Worm (Caenorhabditis elegans): ENCODE data around the gene polq-1.
A peak's percentile ranks its signal among the peaks of the same experiment; 100 is the strongest.

polq-1 gene

ce11 chrIII:5836816-5837215 lies 33.9 kb upstream of the polq-1 start, which contains the start of gene W04D12.1 (continued):
- TF ChIP-seq isw-1 (GFP tag; IDR thresholded peaks at IDR 0.05) = no peak

ce11 chrIII:5836261-5836660 lies 33.3 kb upstream of the polq-1 start:
- no peak for TF ChIP-seq egl-13 (tag; optimal IDR thresholded peaks at IDR 0.05)
- TF ChIP-seq efl-1 (optimal IDR thresholded peaks at IDR 0.05) = no peak
- TF ChIP-seq efl-1 (GFP tag; optimal IDR thresholded peaks at IDR 0.05 in 1 of 2) = peak in 1 of 2 experiments; percentile 89
- TF ChIP-seq nhr-71 (tag; optimal IDR thresholded peaks at IDR 0.05) = peak; percentile 38
- peak; percentile 38 for TF ChIP-seq ama-1 (optimal IDR thresholded peaks at IDR 0.05)
- TF ChIP-seq lir-3 (tag; optimal IDR thresholded peaks at IDR 0.05; ENCODE audit: poor library complexity) = no peak
- TF ChIP-seq nhr-85 (tag) = peak; percentile 80
- TF ChIP-seq nhr-19 (GFP tag; conservative IDR thresholded peaks at IDR 0.05) = no peak; the same call in 1 of the 2 replicates
- no peak for TF ChIP-seq tlp-1 (tag; optimal IDR thresholded peaks at IDR 0.05)
- no peak for TF ChIP-seq nhr-84 (tag; optimal IDR thresholded peaks at IDR 0.05)
- no peak for TF ChIP-seq pax-3 (tag; optimal IDR thresholded peaks at IDR 0.05)
- TF ChIP-seq unc-62 (GFP tag; optimal IDR thresholded peaks at IDR 0.05) = no peak
- TF ChIP-seq rnt-1 (tag; optimal IDR thresholded peaks at IDR 0.05) = no peak
- no peak for TF ChIP-seq sup-37 (GFP tag; optimal IDR thresholded peaks at IDR 0.05)
- no peak for TF ChIP-seq aha-1 (tag; optimal IDR thresholded peaks at IDR 0.05)
- no peak for TF ChIP-seq mab-9 (GFP tag; IDR thresholded peaks at IDR 0.05)
- no peak for TF ChIP-seq dsc-1 (tag; optimal IDR thresholded peaks at IDR 0.05)
- TF ChIP-seq nhr-12 (tag; optimal IDR thresholded peaks at IDR 0.05) = no peak
- TF ChIP-seq fkh-10 (GFP tag; optimal IDR thresholded peaks at IDR 0.05) = no peak
- no peak for TF ChIP-seq jun-1 (tag; optimal IDR thresholded peaks at IDR 0.05)
- no peak for TF ChIP-seq nhr-28 (tag; optimal IDR thresholded peaks at IDR 0.05)
- TF ChIP-seq ceh-90 (tag; optimal IDR thresholded peaks at IDR 0.05) = no peak
- TF ChIP-seq lin-14 (GFP tag; optimal IDR thresholded peaks at IDR 0.05) = peak; percentile 55
- TF ChIP-seq irx-1 (tag; optimal IDR thresholded peaks at IDR 0.05) = no peak
- no peak for TF ChIP-seq hlh-4 (tag; optimal IDR thresholded peaks at IDR 0.05)
- TF ChIP-seq pqm-1 (tag; optimal IDR thresholded peaks at IDR 0.05) = no peak
- TF ChIP-seq mef-2 (tag; optimal IDR thresholded peaks at IDR 0.05) = no peak
- TF ChIP-seq nhr-90 (tag; optimal IDR thresholded peaks at IDR 0.05; ENCODE audit: poor library complexity) = no peak
- no peak for TF ChIP-seq ceh-63 (GFP tag; optimal IDR thresholded peaks at IDR 0.05)
- TF ChIP-seq efl-3 (GFP tag; optimal IDR thresholded peaks at IDR 0.05) = no peak
- no peak for TF ChIP-seq zag-1 (tag; optimal IDR thresholded peaks at IDR 0.05)
- no peak for TF ChIP-seq hlh-17 (GFP tag; optimal IDR thresholded peaks at IDR 0.05; ENCODE audit: borderline replicate concordance)
- no peak for TF ChIP-seq alr-1 (tag; optimal IDR thresholded peaks at IDR 0.05; ENCODE audit: borderline replicate concordance)
- peak in 1 of 3 experiments; percentile 8 for TF ChIP-seq ceh-82 (tag; optimal IDR thresholded peaks at IDR 0.05)
- no peak for TF ChIP-seq nhr-237 (tag; optimal IDR thresholded peaks at IDR 0.05)
- peak; percentile 16 for TF ChIP-seq nhr-20 (tag; optimal IDR thresholded peaks at IDR 0.05)
- TF ChIP-seq lin-13 (GFP tag; optimal IDR thresholded peaks at IDR 0.05) = no peak
- TF ChIP-seq F16B12.6 (tag; optimal IDR thresholded peaks at IDR 0.05) = no peak
- TF ChIP-seq zip-4 (GFP tag; optimal IDR thresholded peaks at IDR 0.05) = no peak
- no peak for TF ChIP-seq mep-1 (tag; optimal IDR thresholded peaks at IDR 0.05)
- TF ChIP-seq hpl-2 (GFP tag; optimal IDR thresholded peaks at IDR 0.05) = no peak
- TF ChIP-seq unc-98 (GFP tag; IDR thresholded peaks at IDR 0.05) = no peak
- TF ChIP-seq egl-27 (tag; optimal IDR thresholded peaks at IDR 0.05) = no peak
- TF ChIP-seq vab-15 (tag; optimal IDR thresholded peaks at IDR 0.05) = no peak
- no peak for TF ChIP-seq lin-39 (tag; optimal IDR thresholded peaks at IDR 0.05)
- no peak for TF ChIP-seq blmp-1 (tag; optimal IDR thresholded peaks at IDR 0.05)
- TF ChIP-seq isw-1 (GFP tag; IDR thresholded peaks at IDR 0.05) = no peak
- no peak for TF ChIP-seq sox-4 (tag; optimal IDR thresholded peaks at IDR 0.05)
- no peak for TF ChIP-seq snpc-4 (tag; optimal IDR thresholded peaks at IDR 0.05)
- no peak for TF ChIP-seq grh-1 (GFP tag; IDR thresholded peaks at IDR 0.05)
- no peak for TF ChIP-seq skn-1 (tag; optimal IDR thresholded peaks at IDR 0.05)
- no peak for TF ChIP-seq sptf-1 (tag; optimal IDR thresholded peaks at IDR 0.05)
- TF ChIP-seq ztf-4 (tag; optimal IDR thresholded peaks at IDR 0.05) = no peak
